Fruit fly (Drosophila melanogaster) whole organism, embryonic: ENCODE measurements around the gene CG5445.

Experiments
- Abd-B ChIP-seq: fragments of 200-800 bp; sonication (Bioruptor generic); optimal IDR thresholded peaks from 2 replicates; lab custom pipeline; 2018; ENCODE audit warnings: missing biosample characterization, mild to moderate bottlenecking, missing genetic modification characterization, moderate library complexity
- Aef1 ChIP-seq: fragments of 200-800 bp; sonication (Bioruptor generic); IDR thresholded peaks from 3 replicates; pipeline ENCODE4 v1.3.6; 2022; ENCODE audit warnings: missing biosample characterization, missing genetic modification characterization
- Awh ChIP-seq: fragments of 200-800 bp; sonication (Bioruptor generic); IDR thresholded peaks from 2 replicates; pipeline ENCODE4, ENCODE4 v1.3.6; 2022; ENCODE audit warnings: missing biosample characterization, missing genetic modification characterization
- Blimp-1 ChIP-seq: fragments of 200-800 bp; sonication (Bioruptor generic); optimal IDR thresholded peaks from 3 replicates; lab custom pipeline; 2018; ENCODE audit warnings: missing biosample characterization, missing genetic modification characterization, mild to moderate bottlenecking, moderate library complexity, missing genetic modification reagents
- CG10274 ChIP-seq: fragments of 200-800 bp; sonication (Bioruptor generic); optimal IDR thresholded peaks from 3 replicates; lab custom pipeline; 2017; ENCODE audit warnings: missing biosample characterization, mild to moderate bottlenecking, missing genetic modification characterization
- CG10565 ChIP-seq: fragments of 200-800 bp; sonication (Bioruptor generic); optimal IDR thresholded peaks from 3 replicates; lab custom pipeline; 2016; ENCODE audit warnings: missing biosample characterization, mild to moderate bottlenecking, missing genetic modification characterization
- CG10654 ChIP-seq: fragments of 200-800 bp; sonication (Bioruptor generic); optimal IDR thresholded peaks from 2 replicates; lab custom pipeline; 2016; ENCODE audit warnings: missing biosample characterization, missing genetic modification characterization
- CG12071 ChIP-seq: fragments of 200-800 bp; sonication (Bioruptor generic); optimal IDR thresholded peaks from 3 replicates; lab custom pipeline; 2018; ENCODE audit warnings: missing biosample characterization, mild to moderate bottlenecking, missing genetic modification characterization
- CG12104 ChIP-seq: fragments of 200-800 bp; sonication (Bioruptor generic); optimal IDR thresholded peaks from 3 replicates; lab custom pipeline; 2016; ENCODE audit warnings: missing biosample characterization, missing genetic modification characterization
- CG12236 ChIP-seq: fragments of 200-800 bp; sonication (Bioruptor generic); optimal IDR thresholded peaks from 2 replicates; lab custom pipeline; 2016; ENCODE audit warnings: missing biosample characterization, missing genetic modification characterization
- CG12744 ChIP-seq: fragments of 200-800 bp; sonication (Bioruptor generic); optimal IDR thresholded peaks from 2 replicates; lab custom pipeline; 2016; ENCODE audit warnings: missing biosample characterization, missing genetic modification characterization
- CG14667 ChIP-seq: fragments of 200-800 bp; sonication (Bioruptor generic); IDR thresholded peaks from 2 replicates; pipeline ENCODE4 v1.3.6; 2022; ENCODE audit warnings: missing biosample characterization, missing genetic modification characterization
- CG14710 ChIP-seq: fragments of 200-800 bp; sonication (Bioruptor generic); optimal IDR thresholded peaks from 3 replicates; lab custom pipeline; 2019; ENCODE audit warnings: missing biosample characterization, mild to moderate bottlenecking, missing genetic modification characterization, moderate library complexity
- CG1647 ChIP-seq: fragments of 200-800 bp; sonication (Bioruptor generic); optimal IDR thresholded peaks from 3 replicates; lab custom pipeline; 2016; ENCODE audit warnings: missing biosample characterization, missing genetic modification characterization
- CG17829 ChIP-seq: fragments of 200-800 bp; optimal IDR thresholded peaks from 2 replicates; lab custom pipeline; 2019; ENCODE audit warnings: missing biosample characterization, mild to moderate bottlenecking, missing genetic modification characterization, moderate library complexity
- CG18011 ChIP-seq: fragments of 200-800 bp; sonication (Bioruptor generic); optimal IDR thresholded peaks from 2 replicates; lab custom pipeline; 2017; ENCODE audit warnings: missing biosample characterization, missing genetic modification characterization, mild to moderate bottlenecking, moderate library complexity, missing genotype
- CG2889 ChIP-seq: fragments of 200-800 bp; sonication (Bioruptor generic); IDR thresholded peaks from 3 replicates; pipeline ENCODE4 v1.3.6; 2022; ENCODE audit warnings: missing biosample characterization, missing genetic modification characterization
- CG3407 ChIP-seq: fragments of 200-800 bp; sonication (Bioruptor generic); optimal IDR thresholded peaks from 2 replicates; lab custom pipeline; 2018; ENCODE audit warnings: missing biosample characterization, mild to moderate bottlenecking, missing genetic modification characterization
- CG43689 ChIP-seq: fragments of 200-800 bp; sonication (Bioruptor generic); IDR thresholded peaks from 2 replicates; pipeline ENCODE4 v1.3.6; 2022; ENCODE audit warnings: missing biosample characterization, missing genetic modification characterization
- CG4424 ChIP-seq: fragments of 200-800 bp; sonication (Bioruptor generic); optimal IDR thresholded peaks from 3 replicates; lab custom pipeline; 2016; ENCODE audit warnings: missing biosample characterization, missing genetic modification characterization
- CG4854 ChIP-seq: fragments of 200-800 bp; sonication (Bioruptor generic); optimal IDR thresholded peaks from 2 replicates; lab custom pipeline; 2016; ENCODE audit warnings: missing biosample characterization, missing genetic modification characterization, inconsistent platforms
- CG6175 ChIP-seq: fragments of 200-800 bp; sonication (Bioruptor generic); IDR thresholded peaks from 3 replicates; pipeline ENCODE4 v1.3.6; 2022; ENCODE audit warnings: missing biosample characterization, missing genetic modification characterization
- CG8281 ChIP-seq: fragments of 200-800 bp; sonication (Bioruptor generic); optimal IDR thresholded peaks from 2 replicates; lab custom pipeline; 2018; ENCODE audit warnings: missing biosample characterization, mild to moderate bottlenecking, missing genetic modification characterization, moderate library complexity
- CG8359 ChIP-seq: fragments of 200-800 bp; sonication (Bioruptor generic); optimal IDR thresholded peaks from 2 replicates; lab custom pipeline; 2017; ENCODE audit warnings: missing biosample characterization, mild to moderate bottlenecking, missing genetic modification characterization, borderline replicate concordance
- CG8924 ChIP-seq: fragments of 200-800 bp; optimal IDR thresholded peaks from 3 replicates; lab custom pipeline; 2019; ENCODE audit warnings: missing biosample characterization, mild to moderate bottlenecking, missing genetic modification characterization, moderate library complexity
- CTCF ChIP-seq: fragments of 200-800 bp; sonication (Bioruptor generic); optimal IDR thresholded peaks from 2 replicates; lab custom pipeline; 2017; ENCODE audit warnings: missing biosample characterization, mild to moderate bottlenecking, missing genetic modification characterization, moderate library complexity
- Dek ChIP-seq: fragments of 200-800 bp; sonication (Bioruptor generic); optimal IDR thresholded peaks from 3 replicates; lab custom pipeline; 2019; ENCODE audit warnings: missing biosample characterization, mild to moderate bottlenecking, missing genetic modification characterization, moderate library complexity
- Dll ChIP-seq: fragments of 200-800 bp; sonication (Bioruptor generic); IDR thresholded peaks from 4 replicates; pipeline ENCODE4 v1.3.6; 2022; ENCODE audit warnings: missing biosample characterization, missing genetic modification characterization; ENCODE audit not compliant: partially characterized antibody
- E2f2 ChIP-seq: fragments of 200-800 bp; sonication (Bioruptor generic); IDR thresholded peaks from 2 replicates; pipeline ENCODE4 v1.3.6; 2022; ENCODE audit warnings: missing biosample characterization, missing genetic modification characterization
- Hr39 ChIP-seq: fragments of >200 bp; optimal IDR thresholded peaks from 2 replicates; lab custom pipeline; 2017
- Oaz ChIP-seq: fragments of 200-800 bp; sonication (Bioruptor generic); IDR thresholded peaks from 2 replicates; pipeline ENCODE4 v1.3.6; 2022; ENCODE audit warnings: missing biosample characterization, missing genetic modification characterization
- Optix ChIP-seq: fragments of 200-800 bp; sonication (Bioruptor generic); IDR thresholded peaks from 3 replicates; pipeline ENCODE4 v1.3.6; 2022; ENCODE audit warnings: missing biosample characterization, missing genetic modification characterization
- Rx ChIP-seq: fragments of 200-800 bp; sonication (Bioruptor generic); IDR thresholded peaks from 2 replicates; pipeline ENCODE4 v1.3.6; 2022; ENCODE audit warnings: missing biosample characterization, missing genetic modification characterization
- abd-A ChIP-seq: fragments of 200-800 bp; sonication (Bioruptor generic); optimal IDR thresholded peaks from 3 replicates; lab custom pipeline; 2019; ENCODE audit warnings: missing biosample characterization, mild to moderate bottlenecking, missing genetic modification characterization, moderate library complexity
- ash1 ChIP-seq: fragments of 200-800 bp; sonication (Bioruptor generic); optimal IDR thresholded peaks from 2 replicates; lab custom pipeline; 2018; ENCODE audit warnings: missing biosample characterization, mild to moderate bottlenecking, missing genetic modification characterization
- btn ChIP-seq: fragments of 200-800 bp; sonication (Bioruptor generic); optimal IDR thresholded peaks from 2 replicates; lab custom pipeline; 2016; ENCODE audit warnings: missing biosample characterization, missing genetic modification characterization
- cas ChIP-seq: fragments of 200-800 bp; sonication (Bioruptor generic); IDR thresholded peaks from 2 replicates; pipeline ENCODE4 v1.3.6; 2022; ENCODE audit warnings: missing biosample characterization, missing genetic modification characterization
- da ChIP-seq: fragments of 200-800 bp; sonication (Bioruptor generic); optimal IDR thresholded peaks from 2 replicates; lab custom pipeline; 2016; ENCODE audit warnings: missing biosample characterization, missing genetic modification characterization
- danr ChIP-seq: fragments of 200-800 bp; sonication (Bioruptor generic); IDR thresholded peaks from 2 replicates; pipeline ENCODE4 v1.3.6; 2022; ENCODE audit warnings: missing biosample characterization, missing genetic modification characterization
- dmrt11E ChIP-seq: fragments of 200-800 bp; sonication (Bioruptor generic); optimal IDR thresholded peaks from 3 replicates; lab custom pipeline; 2018; ENCODE audit warnings: missing biosample characterization, mild to moderate bottlenecking, missing genetic modification characterization, moderate library complexity
- ems ChIP-seq: fragments of 200-800 bp; sonication (Bioruptor generic); optimal IDR thresholded peaks from 3 replicates; lab custom pipeline; 2016; ENCODE audit warnings: missing biosample characterization, missing genetic modification characterization
- fd3F ChIP-seq: fragments of 200-800 bp; sonication (Bioruptor generic); optimal IDR thresholded peaks from 2 replicates; lab custom pipeline; 2018; ENCODE audit warnings: missing biosample characterization, mild to moderate bottlenecking, missing genetic modification characterization, moderate library complexity
- gfzf ChIP-seq: fragments of 200-800 bp; sonication (Bioruptor generic); optimal IDR thresholded peaks from 2 replicates; lab custom pipeline; 2016; ENCODE audit warnings: missing biosample characterization, mild to moderate bottlenecking, missing genetic modification characterization, moderate library complexity
- hbn ChIP-seq: fragments of 200-800 bp; sonication (Bioruptor generic); IDR thresholded peaks from 2 replicates; pipeline ENCODE4 v1.3.6; 2022; ENCODE audit warnings: missing biosample characterization, missing genetic modification characterization; ENCODE audit not compliant: partially characterized antibody
- kah ChIP-seq: fragments of 200-800 bp; sonication (Bioruptor generic); optimal IDR thresholded peaks from 2 replicates; lab custom pipeline; 2018; ENCODE audit warnings: missing biosample characterization, mild to moderate bottlenecking, missing genetic modification characterization
- mld ChIP-seq: fragments of 200-800 bp; sonication (Bioruptor generic); IDR thresholded peaks from 3 replicates; pipeline ENCODE4 v1.3.6; 2022; ENCODE audit warnings: missing biosample characterization, missing genetic modification characterization; ENCODE audit not compliant: partially characterized antibody
- p53 ChIP-seq: fragments of 200-800 bp; sonication (Bioruptor generic); optimal IDR thresholded peaks from 2 replicates; lab custom pipeline; 2016; ENCODE audit warnings: missing biosample characterization, missing genetic modification characterization
- pfk ChIP-seq: fragments of 200-800 bp; sonication (Bioruptor generic); optimal IDR thresholded peaks from 2 replicates; lab custom pipeline; 2018; ENCODE audit warnings: missing biosample characterization, mild to moderate bottlenecking, missing genetic modification characterization, moderate library complexity
- ro ChIP-seq: fragments of 200-800 bp; sonication (Bioruptor generic); IDR thresholded peaks from 2 replicates; pipeline ENCODE4 v1.3.6; 2022; ENCODE audit warnings: missing biosample characterization, missing genetic modification characterization
- slbo ChIP-seq: fragments of 200-800 bp; sonication (Bioruptor generic); IDR thresholded peaks from 2 replicates; pipeline ENCODE4 v1.3.6; 2022; ENCODE audit warnings: missing biosample characterization, missing genetic modification characterization
- ttk ChIP-seq: fragments of 200-800 bp; sonication (Bioruptor generic); IDR thresholded peaks from 2 replicates; pipeline ENCODE4 v2.1.2; 2022; ENCODE audit warnings: missing biosample characterization, missing genetic modification characterization
- vfl ChIP-seq: fragments of 200-800 bp; sonication (Bioruptor generic); optimal IDR thresholded peaks from 2 replicates; lab custom pipeline; 2016; ENCODE audit warnings: missing biosample characterization, missing genetic modification characterization
- wor ChIP-seq: fragments of 200-800 bp; sonication (Bioruptor generic); IDR thresholded peaks from 2 replicates; pipeline ENCODE4 v1.3.6; 2022; ENCODE audit warnings: missing biosample characterization, missing genetic modification characterization

Gene CG5445

dm6 chrX:17237421-17237820 is 44.9 kb upstream of the CG5445 start (continued):
- no peak for TF ChIP-seq mld (GFP tag; lab: Robert Waterston, UW)
- no peak for TF ChIP-seq CG1647 (GFP tag; lab: Kevin White, UChicago)
- TF ChIP-seq vfl (GFP tag; lab: Kevin White, UChicago), result no peak
- TF ChIP-seq dmrt11E (tag; lab: Kevin White, UChicago), result peak; percentile 28
- no peak for TF ChIP-seq ro (GFP tag; lab: Robert Waterston, UW)
- TF ChIP-seq CG43689 (GFP tag; lab: Robert Waterston, UW), result no peak
- TF ChIP-seq CG8924 (tag; lab: Kevin White, UChicago), result no peak
- TF ChIP-seq CG10274 (GFP tag; lab: Kevin White, UChicago), result no peak
- TF ChIP-seq CG3407 (GFP tag; lab: Kevin White, UChicago), result no peak
- peak; percentile 14 for TF ChIP-seq CG14710 (tag; lab: Kevin White, UChicago)
- no peak for TF ChIP-seq abd-A (tag; lab: Kevin White, UChicago)
- peak; percentile 29 for TF ChIP-seq Blimp-1 (GFP tag; lab: Kevin White, UChicago)
- no peak for TF ChIP-seq Oaz (GFP tag; lab: Robert Waterston, UW)
- no peak for TF ChIP-seq CG4854 (GFP tag; lab: Kevin White, UChicago)
- TF ChIP-seq cas (GFP tag; lab: Robert Waterston, UW), result no peak
- TF ChIP-seq CG12236 (GFP tag; lab: Kevin White, UChicago), result no peak
- no peak for TF ChIP-seq Dll
- TF ChIP-seq wor, result 0 out of 2 replicates have a peak, but pooled peaks have one; percentile 23
- peak; percentile 10 for TF ChIP-seq CG17829 (tag; lab: Kevin White, UChicago)
- TF ChIP-seq Hr39 (lab: Kevin White, UChicago), result no peak
- no peak for TF ChIP-seq CG18011 (GFP tag; lab: Kevin White, UChicago)
- TF ChIP-seq CG8281 (tag; lab: Kevin White, UChicago), result no peak
- no peak for TF ChIP-seq CG6175
- no peak for TF ChIP-seq fd3F (GFP tag; lab: Kevin White, UChicago)
- no peak for TF ChIP-seq ttk
- TF ChIP-seq CG14667 (GFP tag; lab: Robert Waterston, UW), result no peak
- no peak for TF ChIP-seq Abd-B
- no peak for TF ChIP-seq CTCF
- TF ChIP-seq ems (GFP tag; lab: Kevin White, UChicago), result no peak
- no peak for TF ChIP-seq Rx (GFP tag; lab: Robert Waterston, UW)
- no peak for TF ChIP-seq CG8359 (GFP tag; lab: Kevin White, UChicago)
- peak; percentile 22 for TF ChIP-seq CG4424 (GFP tag; lab: Kevin White, UChicago)
- no peak for TF ChIP-seq btn
- no peak for TF ChIP-seq p53
- TF ChIP-seq ash1 (GFP tag; lab: Kevin White, UChicago), result no peak
- TF ChIP-seq da (GFP tag; lab: Kevin White, UChicago), result no peak
- TF ChIP-seq pfk (GFP tag; lab: Kevin White, UChicago), result no peak
- no peak for TF ChIP-seq slbo (GFP tag; lab: Robert Waterston, UW)
- no peak for TF ChIP-seq hbn (GFP tag; lab: Robert Waterston, UW)
- TF ChIP-seq CG12104 (GFP tag; lab: Kevin White, UChicago), result no peak
- TF ChIP-seq Awh (GFP tag; lab: Robert Waterston, UW), result no peak
- no peak for TF ChIP-seq Dek (tag; lab: Kevin White, UChicago)
- no peak for TF ChIP-seq CG10565
- no peak for TF ChIP-seq Optix
- no peak for TF ChIP-seq kah
- TF ChIP-seq CG12744, result no peak
- TF ChIP-seq danr, result no peak
- no peak for TF ChIP-seq Aef1 (GFP tag; lab: Robert Waterston, UW)
- TF ChIP-seq CG2889, result no peak
- TF ChIP-seq CG10654 (GFP tag; lab: Kevin White, UChicago), result no peak
- TF ChIP-seq gfzf (GFP tag; lab: Kevin White, UChicago), result no peak
- TF ChIP-seq CG12071 (GFP tag; lab: Kevin White, UChicago), result no peak
- no peak for TF ChIP-seq E2f2 (GFP tag; lab: Robert Waterston, UW)
